Fruit fly (Drosophila melanogaster): ENCODE results near the gene cpo.

cpo gene

dm6 chr3R:17955737-17956136 is 36.1 kb downstream of the cpo start (continued):
- no peak for TF ChIP-seq chn (GFP tag; optimal IDR thresholded peaks at IDR 0.05)
- no peak for TF ChIP-seq disco-r (GFP tag; optimal IDR thresholded peaks at IDR 0.05)
- TF ChIP-seq Dad (GFP tag; optimal IDR thresholded peaks at IDR 0.05): no peak
- no peak for TF ChIP-seq zen2 (GFP tag; IDR thresholded peaks at IDR 0.05; ENCODE audit: partially characterized antibody)
- no peak for TF ChIP-seq CrebB (tag; optimal IDR thresholded peaks at IDR 0.05)
- peak; percentile 28 for TF ChIP-seq CG4424 (GFP tag; optimal IDR thresholded peaks at IDR 0.05)
- TF ChIP-seq MESR4 (GFP tag; optimal IDR thresholded peaks at IDR 0.05): no peak
- no peak for TF ChIP-seq ato (GFP tag; IDR thresholded peaks at IDR 0.05; ENCODE audit: partially characterized antibody)
- TF ChIP-seq sug (tag; optimal IDR thresholded peaks at IDR 0.05): no peak
- TF ChIP-seq yki (optimal IDR thresholded peaks at IDR 0.05): no peak
- TF ChIP-seq Dfd (GFP tag; optimal IDR thresholded peaks at IDR 0.05): no peak
- TF ChIP-seq cg (GFP tag; optimal IDR thresholded peaks at IDR 0.05): no peak
- no peak for TF ChIP-seq tll (GFP tag; optimal IDR thresholded peaks at IDR 0.05)
- no peak for TF ChIP-seq exex (tag; optimal IDR thresholded peaks at IDR 0.05)
- TF ChIP-seq CG6854 (GFP tag; optimal IDR thresholded peaks at IDR 0.05): peak; percentile 36
- no peak for TF ChIP-seq CG15696 (tag; optimal IDR thresholded peaks at IDR 0.05)
- TF ChIP-seq Trl (optimal IDR thresholded peaks at IDR 0.05): no peak
- no peak for TF ChIP-seq Trl (GFP tag; optimal IDR thresholded peaks at IDR 0.05)
- no peak for TF ChIP-seq Hey (tag; optimal IDR thresholded peaks at IDR 0.05)
- peak; percentile 40 for TF ChIP-seq Hmr (GFP tag; optimal IDR thresholded peaks at IDR 0.05)
- TF ChIP-seq dan (GFP tag; IDR thresholded peaks at IDR 0.05): no peak
- peak; percentile 58 for TF ChIP-seq Drgx (GFP tag; IDR thresholded peaks at IDR 0.05)
- peak; percentile 13 for TF ChIP-seq CG12219 (GFP tag; optimal IDR thresholded peaks at IDR 0.05)
- TF ChIP-seq CG1024 (GFP tag; IDR thresholded peaks at IDR 0.05): no peak
- peak; percentile 64 for TF ChIP-seq CG18599 (GFP tag; optimal IDR thresholded peaks at IDR 0.05)
- no peak for TF ChIP-seq br (optimal IDR thresholded peaks at IDR 0.05)
- no peak for TF ChIP-seq sqz (GFP tag; optimal IDR thresholded peaks at IDR 0.05)
- peak; percentile 18 for TF ChIP-seq gsb-n (tag; optimal IDR thresholded peaks at IDR 0.05)
- peak; percentile 67 for TF ChIP-seq Fer1 (GFP tag; optimal IDR thresholded peaks at IDR 0.05)
- no peak for TF ChIP-seq CG7928 (GFP tag; optimal IDR thresholded peaks at IDR 0.05)
- peak; percentile 50; the same call in 1 of the 2 replicates for TF ChIP-seq seq (GFP tag; IDR thresholded peaks at IDR 0.05)
- peak; percentile 69 for TF ChIP-seq Xrp1 (GFP tag; IDR thresholded peaks at IDR 0.05)
- TF ChIP-seq CG6654 (GFP tag; optimal IDR thresholded peaks at IDR 0.05): no peak
- no peak for TF ChIP-seq Gug (GFP tag; IDR thresholded peaks at IDR 0.05)
- TF ChIP-seq CG12155 (GFP tag; optimal IDR thresholded peaks at IDR 0.05): no peak
- no peak for TF ChIP-seq bowl (GFP tag; IDR thresholded peaks at IDR 0.05)
- no peak for TF ChIP-seq CG9609 (GFP tag; optimal IDR thresholded peaks at IDR 0.05)
- TF ChIP-seq CG16815 (GFP tag; optimal IDR thresholded peaks at IDR 0.05): no peak
- no peak for TF ChIP-seq CG18011 (GFP tag; optimal IDR thresholded peaks at IDR 0.05)
- no peak for TF ChIP-seq HLH4C (GFP tag; IDR thresholded peaks at IDR 0.05; ENCODE audit: partially characterized antibody)
- peak; percentile 37 for TF ChIP-seq CG18619 (GFP tag; optimal IDR thresholded peaks at IDR 0.05)
- peak; percentile 5 for TF ChIP-seq CG1233 (GFP tag; optimal IDR thresholded peaks at IDR 0.05)
- no peak for TF ChIP-seq CG5953 (GFP tag; IDR thresholded peaks at IDR 0.05)
- no peak for TF ChIP-seq Max (GFP tag; optimal IDR thresholded peaks at IDR 0.05)
- peak; percentile 14; the same call in 1 of the 2 replicates for TF ChIP-seq CG3847 (GFP tag; IDR thresholded peaks at IDR 0.05)
- TF ChIP-seq stwl (tag; optimal IDR thresholded peaks at IDR 0.05): no peak
- no peak for TF ChIP-seq NK7.1 (GFP tag; optimal IDR thresholded peaks at IDR 0.05)
- TF ChIP-seq CG10267 (tag; optimal IDR thresholded peaks at IDR 0.05): peak; percentile 16
- peak; percentile 65 for TF ChIP-seq Ptx1 (GFP tag; IDR thresholded peaks at IDR 0.05)
- no peak for TF ChIP-seq CG12769 (tag; optimal IDR thresholded peaks at IDR 0.05)
- no peak for TF ChIP-seq jigr1 (GFP tag; IDR thresholded peaks at IDR 0.05)
- TF ChIP-seq oc (tag; optimal IDR thresholded peaks at IDR 0.05): peak; percentile 14

Measured in whole organism, embryonic.